Worm (Caenorhabditis elegans) whole organism, L1 larva: Measurements from ENCODE around the gene F59B10.5.

ENCODE experiments used
- ama-1 ChIP-seq: fragments of 150-350 bp; optimal IDR thresholded peaks from 2 replicates; lab custom pipeline; 2014
- elt-3 ChIP-seq, 6 experiments: fragments of 150-350 bp in 1 of 6; sonication (generic microtip); optimal IDR thresholded peaks; 2 replicates each; lab custom pipeline; 2017 to 2018; ENCODE audit warnings: missing biosample characterization in 6 of 6, missing genetic modification characterization in 6 of 6, inconsistent platforms in 1 of 6
- jun-1 ChIP-seq: fragments of 150-350 bp; optimal IDR thresholded peaks from 2 replicates; lab custom pipeline; 2014; ENCODE audit warnings: missing biosample characterization, missing genetic modification reagents, missing genetic modification characterization
- mdl-1 ChIP-seq, 2 experiments: fragments of 150-350 bp; optimal IDR thresholded peaks; 2 replicates each; lab custom pipeline; 2014 to 2017; ENCODE audit warnings: missing biosample characterization in 2 of 2, missing genetic modification characterization in 2 of 2, inconsistent platforms in 1 of 2
- sox-4 ChIP-seq: sonication (generic microtip); optimal IDR thresholded peaks from 2 replicates; lab custom pipeline; 2016; ENCODE audit warnings: missing genetic modification characterization, missing compliant biosample characterization

DNA sequence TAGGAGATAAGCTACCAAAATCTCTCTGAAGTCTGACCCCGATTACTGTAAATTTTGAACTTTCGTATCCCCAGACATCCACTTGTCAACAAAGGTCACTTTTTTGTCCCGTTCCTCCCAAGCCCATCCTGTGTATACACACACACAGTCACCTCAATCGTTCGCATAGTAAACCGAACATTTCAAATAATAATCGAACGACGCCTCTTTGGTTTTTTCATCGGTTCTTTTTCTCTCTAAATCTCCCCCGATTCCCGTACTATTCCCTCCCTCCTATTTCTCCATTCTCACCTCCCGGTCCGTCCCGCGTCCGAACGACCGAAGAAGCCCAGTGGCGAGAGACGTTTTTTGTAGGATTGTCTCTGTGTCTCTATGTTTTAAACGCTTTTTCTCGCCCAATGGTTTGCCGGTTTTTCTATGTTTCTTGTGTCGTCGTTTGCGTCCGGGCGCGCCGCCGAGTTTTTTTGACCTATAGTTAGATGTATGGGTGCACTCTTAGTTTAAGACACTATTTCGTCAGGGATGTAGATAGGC is 5.8 kb upstream of the F59B10.5 start:
- TF ChIP-seq jun-1 (tag; lab: Kevin White, UChicago), result no peak
- TF ChIP-seq ama-1 (lab: Kevin White, UChicago), result no peak
- no peak for TF ChIP-seq sox-4 (tag; lab: Kevin White, UChicago)
- no peak for TF ChIP-seq mdl-1 (tag; optimal IDR thresholded peaks at IDR 0.05; lab: Kevin White, UChicago)
- TF ChIP-seq elt-3 (tag; optimal IDR thresholded peaks at IDR 0.05; lab: Kevin White, UChicago), result no peak
